Fruit fly (Drosophila melanogaster): ENCODE measurements around the gene CG12576.

Gene CG12576

dm6 chrX:22486919-22487634, 4.9 kb upstream of the CG12576 start (continued):
- TF ChIP-seq CG15479 (GFP tag; optimal IDR thresholded peaks at IDR 0.05) = no peak
- TF ChIP-seq CG7271 (tag; optimal IDR thresholded peaks at IDR 0.05) = no peak
- TF ChIP-seq CG1832 (GFP tag; optimal IDR thresholded peaks at IDR 0.05) = no peak
- TF ChIP-seq CG7987 (GFP tag; optimal IDR thresholded peaks at IDR 0.05) = peak; percentile 55
- no peak for TF ChIP-seq MTF-1 (GFP tag; optimal IDR thresholded peaks at IDR 0.05; ENCODE audit: borderline replicate concordance)
- no peak for TF ChIP-seq CG11504 (tag; optimal IDR thresholded peaks at IDR 0.05)
- TF ChIP-seq CG5953 (GFP tag; IDR thresholded peaks at IDR 0.05) = no peak
- peak in 1 of 2 experiments; percentile 49 for TF ChIP-seq Pdp1 (GFP tag; optimal IDR thresholded peaks at IDR 0.05)
- peak; percentile 24; the same call in 1 of the 2 replicates for TF ChIP-seq E2f2 (GFP tag; IDR thresholded peaks at IDR 0.05)
- TF ChIP-seq lbe (GFP tag; optimal IDR thresholded peaks at IDR 0.05) = peak; percentile 11
- TF ChIP-seq chinmo (GFP tag; IDR thresholded peaks at IDR 0.05; ENCODE audit: partially characterized antibody) = 0 out of 4 replicates have a peak, but pooled peaks have one; percentile 5
- TF ChIP-seq sqz (GFP tag; optimal IDR thresholded peaks at IDR 0.05) = peak; percentile 73

dm6 chrX:22486487-22486886, 4.3 kb upstream of the CG12576 start:
- peak; percentile 34; the same call in 1 of the 2 replicates for TF ChIP-seq Bgb (GFP tag; IDR thresholded peaks at IDR 0.05; ENCODE audit: partially characterized antibody)
- TF ChIP-seq D19B (GFP tag; optimal IDR thresholded peaks at IDR 0.05) = peak; percentile 53
- no peak for TF ChIP-seq CG7745 (tag; optimal IDR thresholded peaks at IDR 0.05)
- TF ChIP-seq HLH4C (GFP tag; IDR thresholded peaks at IDR 0.05; ENCODE audit: partially characterized antibody) = peak; percentile 78; the same call in 2 of the 3 replicates
- TF ChIP-seq dmrt11E (tag; optimal IDR thresholded peaks at IDR 0.05) = no peak
- TF ChIP-seq Ets65A (GFP tag) = no peak
- 0 out of 2 replicates have a peak, but pooled peaks have one; percentile 19 for TF ChIP-seq nerfin-2 (GFP tag; IDR thresholded peaks at IDR 0.05; ENCODE audit: partially characterized antibody)
- TF ChIP-seq CG14860 (GFP tag; IDR thresholded peaks at IDR 0.05; ENCODE audit: partially characterized antibody) = peak; percentile 49; the same call in 1 of the 3 replicates
- 0 out of 3 replicates have a peak, but pooled peaks have one; percentile 37 for TF ChIP-seq CG7963 (GFP tag; IDR thresholded peaks at IDR 0.05; ENCODE audit: partially characterized antibody)
- peak; percentile 32; the same call in 1 of the 2 replicates for TF ChIP-seq tna (GFP tag; IDR thresholded peaks at IDR 0.05; ENCODE audit: partially characterized antibody)
- TF ChIP-seq Scr (GFP tag; IDR thresholded peaks at IDR 0.05; ENCODE audit: partially characterized antibody) = peak; percentile 42

- TF ChIP-seq CG1832 (GFP tag; optimal IDR thresholded peaks at IDR 0.05) = peak; percentile 67
- peak; percentile 55 for TF ChIP-seq sens (GFP tag)
- TF ChIP-seq CG2199 (GFP tag; IDR thresholded peaks at IDR 0.05) = 0 out of 3 replicates have a peak, but pooled peaks have one; percentile 9
- TF ChIP-seq knrl (GFP tag; IDR thresholded peaks at IDR 0.05; ENCODE audit: partially characterized antibody) = no peak
- TF ChIP-seq YL-1 (GFP tag; optimal IDR thresholded peaks at IDR 0.05) = peak; percentile 24
- peak; percentile 0 for TF ChIP-seq MESR4 (GFP tag; optimal IDR thresholded peaks at IDR 0.05)
- peak; percentile 15; the same call in 1 of the 2 replicates for TF ChIP-seq CG13287 (GFP tag; IDR thresholded peaks at IDR 0.05; ENCODE audit: partially characterized antibody)
- peak; percentile 44 for TF ChIP-seq cg (GFP tag; optimal IDR thresholded peaks at IDR 0.05)
- peak; percentile 93 for TF ChIP-seq CG13624 (GFP tag; optimal IDR thresholded peaks at IDR 0.05)
- TF ChIP-seq CG10147 (GFP tag; optimal IDR thresholded peaks at IDR 0.05) = peak; percentile 1
- TF ChIP-seq Med (GFP tag) = peak; percentile 31
- TF ChIP-seq sug (tag; optimal IDR thresholded peaks at IDR 0.05) = peak; percentile 2
- peak; percentile 8 for TF ChIP-seq dm (GFP tag; optimal IDR thresholded peaks at IDR 0.05)
- no peak for TF ChIP-seq CG8388 (GFP tag; optimal IDR thresholded peaks at IDR 0.05)
- TF ChIP-seq Drgx (GFP tag; IDR thresholded peaks at IDR 0.05) = peak; percentile 28; the same call in 1 of the 2 replicates
- TF ChIP-seq bigmax (GFP tag; optimal IDR thresholded peaks at IDR 0.05) = no peak
- TF ChIP-seq CG4360 (GFP tag; IDR thresholded peaks at IDR 0.05) = peak; percentile 90
- peak; percentile 12 for TF ChIP-seq CG12769 (tag; optimal IDR thresholded peaks at IDR 0.05)
- TF ChIP-seq CG8924 (tag; optimal IDR thresholded peaks at IDR 0.05) = peak; percentile 27
- no peak for TF ChIP-seq nom (GFP tag; optimal IDR thresholded peaks at IDR 0.05)
- 0 out of 3 replicates have a peak, but pooled peaks have one; percentile 14 for TF ChIP-seq sr (GFP tag; IDR thresholded peaks at IDR 0.05)
- no peak for TF ChIP-seq CG10654 (GFP tag; optimal IDR thresholded peaks at IDR 0.05)
Measured at dm6 chrX:22481131-22481530, 1.0 kb downstream of the CG12576 start.

Measured in whole organism, embryonic.